Worm (Caenorhabditis elegans) whole organism, L2 larva: Measurements from ENCODE around the gene smg-6.

Source experiments
- F13H6.1 ChIP-seq: sonication (generic microtip); optimal IDR thresholded peaks from 2 replicates; lab custom pipeline; 2016; ENCODE audit warnings: missing genetic modification characterization, missing compliant biosample characterization
- R02D3.7 ChIP-seq: fragments of 150-350 bp; optimal IDR thresholded peaks from 2 replicates; lab custom pipeline; 2014; ENCODE audit warnings: missing biosample characterization, missing genetic modification characterization
- Y55F3AM.14 ChIP-seq: fragments of 200-800 bp; sonication (Bioruptor generic); optimal IDR thresholded peaks from 2 replicates; lab custom pipeline; 2018; ENCODE audit warnings: mild to moderate bottlenecking, missing genetic modification characterization, missing compliant biosample characterization
- ZK546.5 ChIP-seq: sonication (generic microtip); optimal IDR thresholded peaks from 2 replicates; lab custom pipeline; 2017; ENCODE audit warnings: missing biosample characterization, missing genetic modification characterization
- aly-2 ChIP-seq: fragments of 150-350 bp; optimal IDR thresholded peaks from 2 replicates; lab custom pipeline; 2014; ENCODE audit warnings: missing biosample characterization, missing genetic modification characterization
- ama-1 ChIP-seq: fragments of 150-350 bp; optimal IDR thresholded peaks from 2 replicates; lab custom pipeline; 2018; ENCODE audit warnings: inconsistent platforms
- blmp-1 ChIP-seq: sonication (generic microtip); optimal IDR thresholded peaks from 2 replicates; lab custom pipeline; 2017; ENCODE audit warnings: missing genetic modification characterization, mild to moderate bottlenecking, missing compliant biosample characterization, antibody characterized with exemption, moderate library complexity; ENCODE audit not compliant: insufficient read depth
- ceh-82 ChIP-seq: fragments of 150-350 bp; optimal IDR thresholded peaks from 2 replicates; lab custom pipeline; 2014; ENCODE audit warnings: missing biosample characterization, missing genetic modification characterization
- dmd-4 ChIP-seq: sonication (generic microtip); optimal IDR thresholded peaks from 2 replicates; lab custom pipeline; 2017; ENCODE audit warnings: missing biosample characterization, missing genetic modification characterization
- elt-1 ChIP-seq: fragments of 150-350 bp; optimal IDR thresholded peaks from 2 replicates; lab custom pipeline; 2014; ENCODE audit warnings: missing biosample characterization, missing genetic modification characterization
- elt-3 ChIP-seq: sonication (generic microtip); optimal IDR thresholded peaks from 2 replicates; lab custom pipeline; 2017; ENCODE audit warnings: missing biosample characterization, missing genetic modification characterization
- fos-1 ChIP-seq: fragments of 150-350 bp; optimal IDR thresholded peaks from 2 replicates; lab custom pipeline; 2014; ENCODE audit warnings: missing biosample characterization, missing genetic modification characterization
- gmeb-1 ChIP-seq: fragments of 150-350 bp; optimal IDR thresholded peaks from 2 replicates; lab custom pipeline; 2014; ENCODE audit warnings: missing biosample characterization, missing genetic modification characterization
- lin-13 ChIP-seq: fragments of 150-350 bp; optimal IDR thresholded peaks from 2 replicates; lab custom pipeline; 2014; ENCODE audit warnings: missing biosample characterization, missing genetic modification reagents, missing genetic modification characterization
- lin-39 ChIP-seq: fragments of 150-350 bp; optimal IDR thresholded peaks from 2 replicates; lab custom pipeline; 2014; ENCODE audit warnings: missing biosample characterization, missing genetic modification reagents, missing genetic modification characterization
- lsy-2 ChIP-seq, 2 experiments: fragments of 150-350 bp in 1 of 2; sonication (generic microtip) in 1 of 2; optimal IDR thresholded peaks; 2 replicates each; lab custom pipeline; 2014 to 2017; ENCODE audit warnings: missing biosample characterization in 2 of 2, missing genetic modification characterization in 2 of 2
- mab-5 ChIP-seq: fragments of 150-350 bp; optimal IDR thresholded peaks from 2 replicates; lab custom pipeline; 2014; ENCODE audit warnings: missing biosample characterization, missing genetic modification characterization
- mbf-1 ChIP-seq: sonication (generic microtip); optimal IDR thresholded peaks from 2 replicates; lab custom pipeline; 2017; ENCODE audit warnings: missing biosample characterization, missing genetic modification characterization
- nhr-11 ChIP-seq: fragments of 150-350 bp; optimal IDR thresholded peaks from 2 replicates; lab custom pipeline; 2014; ENCODE audit warnings: missing biosample characterization, missing genetic modification characterization
- nhr-12 ChIP-seq: fragments of 150-350 bp; optimal IDR thresholded peaks from 2 replicates; lab custom pipeline; 2014; ENCODE audit warnings: missing biosample characterization, missing genetic modification characterization
- nhr-21 ChIP-seq: fragments of 150-350 bp; optimal IDR thresholded peaks from 2 replicates; lab custom pipeline; 2014; ENCODE audit warnings: missing biosample characterization, missing genetic modification characterization
- nhr-237 ChIP-seq: fragments of 150-350 bp; optimal IDR thresholded peaks from 2 replicates; lab custom pipeline; 2014; ENCODE audit warnings: missing biosample characterization, missing genetic modification characterization
- nhr-6 ChIP-seq: fragments of 150-350 bp; optimal IDR thresholded peaks from 2 replicates; lab custom pipeline; 2014; ENCODE audit warnings: missing biosample characterization, missing genetic modification characterization
- nhr-77 ChIP-seq: fragments of 150-350 bp; optimal IDR thresholded peaks from 2 replicates; lab custom pipeline; 2014; ENCODE audit warnings: missing biosample characterization, missing genetic modification characterization
- peb-1 ChIP-seq: fragments of 150-350 bp; optimal IDR thresholded peaks from 2 replicates; lab custom pipeline; 2014; ENCODE audit warnings: missing biosample characterization, missing genetic modification characterization
- sem-4 ChIP-seq: fragments of 150-350 bp; optimal IDR thresholded peaks from 2 replicates; lab custom pipeline; 2014; ENCODE audit warnings: missing biosample characterization, missing genetic modification reagents, missing genetic modification characterization
- sma-3 ChIP-seq: sonication (generic microtip); optimal IDR thresholded peaks from 2 replicates; lab custom pipeline; 2016; ENCODE audit warnings: missing genetic modification reagents, missing genetic modification characterization, missing compliant biosample characterization
- sma-9 ChIP-seq, 2 experiments: fragments of 150-350 bp in 1 of 2; sonication (generic microtip) in 1 of 2; optimal IDR thresholded peaks; 2 replicates each; lab custom pipeline; 2014 to 2016; ENCODE audit warnings: missing genetic modification characterization in 2 of 2, mild to moderate bottlenecking in 1 of 2, missing biosample characterization in 1 of 2, missing compliant biosample characterization in 1 of 2, missing genetic modification reagents in 1 of 2, moderate library complexity in 1 of 2
- snpc-4 ChIP-seq: fragments of 150-350 bp; optimal IDR thresholded peaks from 2 replicates; lab custom pipeline; 2014; ENCODE audit warnings: missing biosample characterization, missing genetic modification characterization
- unc-39 ChIP-seq: fragments of 150-350 bp; optimal IDR thresholded peaks from 2 replicates; lab custom pipeline; 2014; ENCODE audit warnings: missing biosample characterization, missing genetic modification characterization
- unc-55 ChIP-seq: fragments of 150-350 bp; sonication (generic microtip); optimal IDR thresholded peaks from 3 replicates; lab custom pipeline; 2014; ENCODE audit warnings: missing biosample characterization, missing genetic modification reagents, missing genetic modification characterization
- ztf-1 ChIP-seq: fragments of 200-800 bp; sonication (Bioruptor generic); conservative IDR thresholded peaks from 2 replicates; pipeline ENCODE4 v1.3.6; 2022; ENCODE audit warnings: missing genetic modification characterization, missing compliant biosample characterization
- ztf-11 ChIP-seq: sonication (generic microtip); optimal IDR thresholded peaks from 2 replicates; lab custom pipeline; 2017; ENCODE audit warnings: missing biosample characterization, missing genetic modification characterization
- ztf-4 ChIP-seq: fragments of 150-350 bp; optimal IDR thresholded peaks from 2 replicates; lab custom pipeline; 2014; ENCODE audit warnings: missing biosample characterization, missing genetic modification characterization

smg-6 gene

DNA sequence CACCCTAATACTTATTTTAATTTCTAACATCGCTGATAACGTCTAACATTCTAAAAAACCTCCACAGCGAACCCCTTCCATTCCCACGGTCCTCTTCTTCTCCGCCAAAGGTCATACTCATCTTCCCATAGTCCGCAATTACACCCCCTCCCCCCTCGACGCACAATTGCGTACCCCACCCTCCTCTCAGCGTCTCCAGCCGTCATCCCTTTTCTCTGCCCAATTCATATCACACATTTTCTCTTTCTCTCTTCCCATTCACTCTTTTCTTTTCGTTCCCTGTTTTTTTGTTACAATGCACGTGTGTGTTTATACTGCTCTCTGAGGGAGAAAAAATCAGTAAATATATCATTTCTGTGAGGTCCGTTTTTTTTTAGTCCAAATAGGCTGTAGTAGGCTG is 1.8 kb upstream of the smg-6 start (continued):
- no peak for TF ChIP-seq mbf-1 (tag; lab: Kevin White, UChicago)

DNA sequence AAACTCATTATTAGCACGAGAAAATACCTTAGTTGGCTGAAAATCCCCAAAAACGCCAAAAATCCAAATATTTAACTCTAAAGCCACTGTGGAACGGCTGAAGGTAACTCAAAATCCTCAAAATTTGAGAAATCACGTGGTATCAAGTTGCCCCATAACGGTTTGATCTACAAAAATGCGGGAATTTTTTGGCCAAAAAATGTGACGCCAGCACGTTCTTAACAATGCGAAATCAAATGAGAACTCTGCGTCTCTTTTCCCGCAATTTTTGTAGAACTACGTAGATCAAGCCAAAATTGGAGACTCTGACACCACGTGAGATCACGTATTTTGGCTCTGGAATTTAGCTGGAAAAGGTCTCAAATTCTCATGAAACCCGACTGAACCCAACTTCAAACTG is 1.1 kb downstream of the smg-6 start:
- TF ChIP-seq sma-3 (GFP tag; lab: Kevin White, UChicago) (no peak), lin-39 (no peak), elt-3 (no peak)

DNA sequence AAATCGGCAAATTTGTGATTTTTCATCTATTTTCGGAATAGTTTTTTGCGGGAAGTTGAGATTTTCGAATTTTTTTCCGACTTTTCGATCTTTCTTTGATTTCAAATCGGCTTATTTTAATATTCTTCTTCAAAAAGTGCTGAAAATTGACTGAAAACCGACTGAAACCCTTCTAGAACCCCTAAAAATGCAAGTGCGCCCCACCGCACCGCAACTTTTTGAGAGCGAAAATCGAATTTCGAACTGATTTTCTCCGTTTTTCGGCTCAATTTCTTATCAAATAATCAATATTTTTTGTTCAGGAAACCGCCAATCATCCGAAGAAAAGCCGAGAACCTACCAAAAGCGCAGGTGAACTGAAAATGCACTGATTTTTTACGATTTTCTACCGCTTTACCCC is 3.6 kb downstream of the smg-6 start:
- TF ChIP-seq nhr-237 (no peak), ZK546.5 (tag; lab: Kevin White, UChicago) (no peak), sma-3 (GFP tag; lab: Kevin White, UChicago) (no peak), elt-1 (tag; lab: Kevin White, UChicago) (no peak), sem-4 (tag; lab: Kevin White, UChicago) (no peak), ztf-4 (no peak), mab-5 (tag; lab: Kevin White, UChicago) (no peak), elt-3 (no peak), dmd-4 (tag; lab: Kevin White, UChicago) (no peak), R02D3.7 (tag; lab: Kevin White, UChicago) (no peak), fos-1 (tag; lab: Kevin White, UChicago) (no peak), ceh-82 (tag; lab: Kevin White, UChicago) (no peak), ztf-1 (no peak)
- TF ChIP-seq, all 48 proteins: peak for 0

DNA sequence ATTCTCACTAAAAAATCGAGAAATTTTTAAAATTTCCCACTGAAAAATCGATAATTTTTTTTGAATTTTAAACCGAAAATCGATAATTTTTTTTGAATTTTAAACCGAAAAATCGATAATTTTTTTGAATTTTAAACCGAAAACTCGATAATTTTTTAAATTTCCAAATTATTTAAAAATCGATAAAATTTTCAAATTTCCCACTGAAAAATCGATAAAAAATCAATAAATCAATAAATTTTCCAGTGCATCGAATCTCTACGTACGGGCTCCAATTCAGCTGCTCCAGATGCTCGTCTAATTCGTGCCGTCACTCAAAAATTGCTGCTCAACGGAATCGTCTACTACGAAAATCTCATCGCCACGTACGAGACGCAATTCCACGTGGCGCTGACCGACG is 5.0 kb downstream of the smg-6 start:
- TF ChIP-seq mab-5 (tag; lab: Kevin White, UChicago) (no peak), gmeb-1 (tag; lab: Kevin White, UChicago) (no peak), Y55F3AM.14 (GFP tag; lab: Kevin White, UChicago) (no peak), nhr-77 (tag; lab: Kevin White, UChicago) (no peak), F13H6.1 (tag; lab: Kevin White, UChicago) (no peak), elt-3 (no peak), lin-13 (GFP tag; lab: Kevin White, UChicago) (no peak), ama-1 (lab: Kevin White, UChicago) (no peak), nhr-6 (no peak), aly-2 (tag; lab: Kevin White, UChicago) (no peak), dmd-4 (tag; lab: Kevin White, UChicago) (no peak), nhr-21 (tag; lab: Kevin White, UChicago) (no peak), mbf-1 (tag; lab: Kevin White, UChicago) (no peak), snpc-4 (tag; lab: Kevin White, UChicago) (no peak), peb-1 (no peak), unc-39 (tag; lab: Kevin White, UChicago) (no peak), sma-9 (GFP tag; optimal IDR thresholded peaks at IDR 0.05; lab: Kevin White, UChicago) (no peak), sma-9 (tag; optimal IDR thresholded peaks at IDR 0.05; lab: Kevin White, UChicago) (no peak), unc-55 (no peak), blmp-1 (tag; lab: Kevin White, UChicago) (no peak), R02D3.7 (tag; lab: Kevin White, UChicago) (no peak)

DNA sequence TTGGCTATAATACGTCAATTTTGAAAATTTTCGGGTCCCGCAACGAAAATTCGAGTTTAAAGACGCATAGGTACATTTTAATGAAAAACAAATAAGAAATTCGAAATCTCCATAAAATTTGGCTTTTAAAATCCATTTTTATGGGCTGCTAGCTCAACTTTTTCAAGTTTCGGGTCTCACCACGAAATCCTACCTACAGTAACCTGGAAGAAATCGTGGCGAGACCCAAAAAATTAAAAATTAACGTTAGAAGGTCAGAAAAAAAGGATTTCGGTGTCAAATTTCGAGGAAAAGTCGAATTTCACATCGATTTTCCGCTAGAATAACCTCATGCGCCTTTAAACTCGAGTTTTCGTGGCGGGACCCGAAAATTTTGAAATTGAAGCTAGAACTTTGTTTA is 8.5 kb downstream of the smg-6 start:
- no peak for TF ChIP-seq elt-1 (tag; lab: Kevin White, UChicago)
- peak; percentile 68 for TF ChIP-seq lin-13 (GFP tag; lab: Kevin White, UChicago)
- TF ChIP-seq lsy-2 (tag; optimal IDR thresholded peaks at IDR 0.05; lab: Kevin White, UChicago), result peak; percentile 31 to 68
- no peak for TF ChIP-seq Y55F3AM.14 (GFP tag; lab: Kevin White, UChicago)
- no peak for TF ChIP-seq ztf-4
- no peak for TF ChIP-seq aly-2 (tag; lab: Kevin White, UChicago)
- no peak for TF ChIP-seq nhr-12 (tag; lab: Kevin White, UChicago)
- TF ChIP-seq ceh-82 (tag; lab: Kevin White, UChicago), result no peak
- TF ChIP-seq sem-4 (tag; lab: Kevin White, UChicago), result no peak
- TF ChIP-seq elt-3, result no peak
- no peak for TF ChIP-seq nhr-21 (tag; lab: Kevin White, UChicago)
- no peak for TF ChIP-seq mbf-1 (tag; lab: Kevin White, UChicago)

DNA sequence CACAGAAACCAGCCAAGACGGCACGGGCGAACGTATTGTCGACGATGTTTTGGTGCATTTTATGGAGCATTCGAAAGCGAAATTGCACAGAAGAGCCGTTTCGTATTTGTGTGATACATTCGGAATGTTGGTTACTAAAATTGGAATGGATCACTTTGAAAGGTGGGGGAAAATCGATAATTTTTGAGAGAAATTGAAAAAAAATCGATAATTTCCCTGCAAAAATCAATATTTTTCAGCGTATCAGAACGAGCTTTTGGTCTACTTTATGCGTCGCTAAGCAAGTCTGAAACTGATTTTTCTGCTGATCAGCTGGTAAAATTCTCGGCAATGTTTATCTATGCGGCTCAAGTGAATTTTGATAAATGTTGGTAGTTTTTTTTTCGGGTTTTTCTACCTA is 9.1 kb downstream of the smg-6 start:
- TF ChIP-seq nhr-77 (tag; lab: Kevin White, UChicago), result no peak
- no peak for TF ChIP-seq sma-9 (GFP tag; optimal IDR thresholded peaks at IDR 0.05; lab: Kevin White, UChicago)
- TF ChIP-seq sma-9 (tag; optimal IDR thresholded peaks at IDR 0.05; lab: Kevin White, UChicago), result no peak
- TF ChIP-seq F13H6.1 (tag; lab: Kevin White, UChicago), result no peak
- TF ChIP-seq ztf-11, result no peak
- TF ChIP-seq lin-13 (GFP tag; lab: Kevin White, UChicago), result no peak
- no peak for TF ChIP-seq blmp-1 (tag; lab: Kevin White, UChicago)
- TF ChIP-seq gmeb-1 (tag; lab: Kevin White, UChicago), result no peak
- no peak for TF ChIP-seq ama-1 (lab: Kevin White, UChicago)
- no peak for TF ChIP-seq nhr-11 (tag; lab: Kevin White, UChicago)
- TF ChIP-seq Y55F3AM.14 (GFP tag; lab: Kevin White, UChicago), result no peak
- no peak for TF ChIP-seq lin-39
- no peak for TF ChIP-seq ceh-82 (tag; lab: Kevin White, UChicago)
- no peak for TF ChIP-seq lsy-2 (tag; optimal IDR thresholded peaks at IDR 0.05; lab: Kevin White, UChicago)
